Fruit fly (Drosophila melanogaster) whole organism, embryonic: ENCODE data around the gene CSN1b.

Experiments
- Asciz ChIP-seq: fragments of 200-800 bp; sonication (Bioruptor generic); optimal IDR thresholded peaks from 2 replicates; lab custom pipeline; 2017; ENCODE audit warnings: missing biosample characterization, mild to moderate bottlenecking, missing genetic modification characterization, missing genetic modification reagents
- Blimp-1 ChIP-seq: fragments of 200-800 bp; sonication (Bioruptor generic); optimal IDR thresholded peaks from 3 replicates; lab custom pipeline; 2018; ENCODE audit warnings: missing biosample characterization, missing genetic modification characterization, mild to moderate bottlenecking, moderate library complexity, missing genetic modification reagents
- CG10267 ChIP-seq: fragments of 200-800 bp; sonication (Bioruptor generic); optimal IDR thresholded peaks from 2 replicates; lab custom pipeline; 2018; ENCODE audit warnings: missing biosample characterization, mild to moderate bottlenecking, missing genetic modification characterization, moderate library complexity
- CG10543 ChIP-seq: fragments of 200-800 bp; sonication (Bioruptor generic); optimal IDR thresholded peaks from 3 replicates; lab custom pipeline; 2017; ENCODE audit warnings: missing biosample characterization, mild to moderate bottlenecking, missing genetic modification characterization, moderate library complexity
- CG11695 ChIP-seq: fragments of 200-800 bp; sonication (Bioruptor generic); IDR thresholded peaks from 3 replicates; pipeline ENCODE4 v1.3.6; 2022; ENCODE audit warnings: missing biosample characterization, missing genetic modification characterization
- CG12299 ChIP-seq: fragments of 200-800 bp; sonication (Bioruptor generic); optimal IDR thresholded peaks from 2 replicates; lab custom pipeline; 2018; ENCODE audit warnings: missing biosample characterization, mild to moderate bottlenecking, missing genetic modification characterization
- CG1233 ChIP-seq: fragments of 200-800 bp; sonication (Bioruptor generic); optimal IDR thresholded peaks from 4 replicates; lab custom pipeline; 2018; ENCODE audit warnings: missing biosample characterization, mild to moderate bottlenecking, missing genetic modification characterization
- CG12744 ChIP-seq: fragments of 200-800 bp; sonication (Bioruptor generic); optimal IDR thresholded peaks from 2 replicates; lab custom pipeline; 2016; ENCODE audit warnings: missing biosample characterization, missing genetic modification characterization
- CG13424 ChIP-seq: fragments of 200-800 bp; sonication (Bioruptor generic); optimal IDR thresholded peaks from 2 replicates; lab custom pipeline; 2019; ENCODE audit warnings: missing biosample characterization, mild to moderate bottlenecking, missing genetic modification characterization, moderate library complexity
- CG15073 ChIP-seq: fragments of 200-800 bp; sonication (Bioruptor generic); optimal IDR thresholded peaks from 2 replicates; lab custom pipeline; 2016; ENCODE audit warnings: missing biosample characterization, missing genetic modification characterization
- CG15479 ChIP-seq: fragments of 200-800 bp; sonication (Bioruptor generic); optimal IDR thresholded peaks from 3 replicates; lab custom pipeline; 2019; ENCODE audit warnings: missing biosample characterization, mild to moderate bottlenecking, missing genetic modification characterization, moderate library complexity
- CG15514 ChIP-seq: fragments of 200-800 bp; sonication (Bioruptor generic); optimal IDR thresholded peaks from 3 replicates; lab custom pipeline; 2017; ENCODE audit warnings: missing biosample characterization, missing genetic modification characterization, mild to moderate bottlenecking, moderate library complexity, missing genetic modification reagents
- CG17186 ChIP-seq: fragments of 200-800 bp; sonication (Bioruptor generic); optimal IDR thresholded peaks from 3 replicates; lab custom pipeline; 2017; ENCODE audit warnings: missing biosample characterization, missing genetic modification reagents, missing genetic modification characterization
- CG32532 ChIP-seq: fragments of 200-800 bp; sonication (Bioruptor generic); IDR thresholded peaks from 2 replicates; pipeline ENCODE4 v1.3.6; 2022; ENCODE audit warnings: missing biosample characterization, missing genetic modification characterization
- CG6791 ChIP-seq: fragments of 200-800 bp; sonication (Bioruptor generic); IDR thresholded peaks from 3 replicates; pipeline ENCODE4 v1.3.6; 2022; ENCODE audit warnings: missing biosample characterization, missing genetic modification characterization; ENCODE audit not compliant: partially characterized antibody
- CG8478 ChIP-seq: fragments of >200 bp; optimal IDR thresholded peaks from 2 replicates; lab custom pipeline; 2018
- CG9215 ChIP-seq: fragments of 200-800 bp; sonication (Bioruptor generic); IDR thresholded peaks from 2 replicates; pipeline ENCODE4 v1.3.6; 2022; ENCODE audit warnings: missing biosample characterization, missing genetic modification characterization
- Camta ChIP-seq: fragments of 200-800 bp; sonication (Bioruptor generic); optimal IDR thresholded peaks from 2 replicates; lab custom pipeline; 2016; ENCODE audit warnings: missing biosample characterization, missing genetic modification characterization
- Doc3 ChIP-seq: fragments of 200-800 bp; sonication (Bioruptor generic); IDR thresholded peaks from 3 replicates; pipeline ENCODE4 v1.3.6; 2022; ENCODE audit warnings: missing biosample characterization, missing genetic modification characterization; ENCODE audit not compliant: partially characterized antibody
- Drgx ChIP-seq: fragments of 200-800 bp; sonication (Bioruptor generic); IDR thresholded peaks from 2 replicates; pipeline ENCODE4 v1.3.6; 2022; ENCODE audit warnings: missing biosample characterization, missing genetic modification characterization
- E2f1 ChIP-seq: fragments of 200-800 bp; sonication (Bioruptor generic); IDR thresholded peaks from 2 replicates; pipeline ENCODE4 v1.3.6; 2022; ENCODE audit warnings: missing biosample characterization, missing genetic modification characterization
- Fer1 ChIP-seq: fragments of 200-800 bp; sonication (Bioruptor generic); optimal IDR thresholded peaks from 2 replicates; lab custom pipeline; 2017; ENCODE audit warnings: missing biosample characterization, mild to moderate bottlenecking, missing genetic modification characterization
- HLH54F ChIP-seq: fragments of 200-800 bp; sonication (Bioruptor generic); optimal IDR thresholded peaks from 3 replicates; lab custom pipeline; 2016; ENCODE audit warnings: missing biosample characterization, missing genetic modification characterization
- HLHmδ ChIP-seq: fragments of 200-800 bp; sonication (Bioruptor generic); optimal IDR thresholded peaks from 2 replicates; lab custom pipeline; 2018; ENCODE audit warnings: missing biosample characterization, mild to moderate bottlenecking, missing genetic modification characterization, moderate library complexity
- Hey ChIP-seq: fragments of 200-800 bp; sonication (Bioruptor generic); optimal IDR thresholded peaks from 3 replicates; lab custom pipeline; 2018; ENCODE audit warnings: missing biosample characterization, mild to moderate bottlenecking, missing genetic modification characterization
- Hr3 ChIP-seq: fragments of 200-800 bp; sonication (Bioruptor generic); optimal IDR thresholded peaks from 3 replicates; lab custom pipeline; 2016; ENCODE audit warnings: missing biosample characterization, missing genetic modification characterization
- Myb ChIP-seq: fragments of 200-800 bp; sonication (Bioruptor generic); optimal IDR thresholded peaks from 2 replicates; lab custom pipeline; 2016; ENCODE audit warnings: missing biosample characterization, missing genetic modification characterization
- Nf-YB ChIP-seq: fragments of 200-800 bp; sonication (Bioruptor generic); optimal IDR thresholded peaks from 3 replicates; lab custom pipeline; 2019; ENCODE audit warnings: missing biosample characterization, mild to moderate bottlenecking, missing genetic modification characterization, moderate library complexity
- Poxn ChIP-seq: fragments of 200-800 bp; sonication (Bioruptor generic); IDR thresholded peaks from 2 replicates; pipeline ENCODE4 v1.3.6; 2022; ENCODE audit warnings: missing biosample characterization, missing genetic modification characterization
- Rx ChIP-seq: fragments of 200-800 bp; sonication (Bioruptor generic); IDR thresholded peaks from 2 replicates; pipeline ENCODE4 v1.3.6; 2022; ENCODE audit warnings: missing biosample characterization, missing genetic modification characterization
- Scr ChIP-seq: fragments of 200-800 bp; sonication (Bioruptor generic); IDR thresholded peaks from 2 replicates; pipeline ENCODE4 v1.3.6; 2022; ENCODE audit warnings: missing biosample characterization, missing genetic modification characterization; ENCODE audit not compliant: partially characterized antibody
- Six4 ChIP-seq: fragments of 200-800 bp; sonication (Bioruptor generic); optimal IDR thresholded peaks from 2 replicates; lab custom pipeline; 2016; ENCODE audit warnings: missing biosample characterization, missing genetic modification characterization
- Xbp1 ChIP-seq: fragments of 200-800 bp; sonication (Bioruptor generic); optimal IDR thresholded peaks from 3 replicates; lab custom pipeline; 2016; ENCODE audit warnings: missing biosample characterization, mild to moderate bottlenecking, missing genetic modification characterization
- YL-1 ChIP-seq: fragments of 200-800 bp; sonication (Bioruptor generic); optimal IDR thresholded peaks from 3 replicates; lab custom pipeline; 2017; ENCODE audit warnings: missing biosample characterization, mild to moderate bottlenecking, missing genetic modification characterization
- bbx ChIP-seq: fragments of 200-800 bp; sonication (Bioruptor generic); IDR thresholded peaks from 2 replicates; pipeline ENCODE4 v1.3.6; 2022; ENCODE audit warnings: missing biosample characterization, missing genetic modification characterization; ENCODE audit not compliant: partially characterized antibody
- bowl ChIP-seq: fragments of 200-800 bp; sonication (Bioruptor generic); IDR thresholded peaks from 2 replicates; pipeline ENCODE4 v1.3.6; 2022; ENCODE audit warnings: missing biosample characterization, missing genetic modification characterization
- da ChIP-seq: fragments of 200-800 bp; sonication (Bioruptor generic); optimal IDR thresholded peaks from 2 replicates; lab custom pipeline; 2016; ENCODE audit warnings: missing biosample characterization, missing genetic modification characterization
- dati ChIP-seq: fragments of 200-800 bp; sonication (Bioruptor generic); IDR thresholded peaks from 2 replicates; pipeline ENCODE4 v1.3.6; 2022; ENCODE audit warnings: missing biosample characterization, missing genetic modification characterization
- ems ChIP-seq: fragments of 200-800 bp; sonication (Bioruptor generic); optimal IDR thresholded peaks from 3 replicates; lab custom pipeline; 2016; ENCODE audit warnings: missing biosample characterization, missing genetic modification characterization
- fd102C ChIP-seq: fragments of 200-800 bp; sonication (Bioruptor generic); optimal IDR thresholded peaks from 2 replicates; lab custom pipeline; 2018; ENCODE audit warnings: missing biosample characterization, mild to moderate bottlenecking, missing genetic modification characterization, moderate library complexity
- grn ChIP-seq: fragments of 200-800 bp; sonication (Bioruptor generic); optimal IDR thresholded peaks from 3 replicates; lab custom pipeline; 2017; ENCODE audit warnings: missing biosample characterization, missing genetic modification characterization
- jing ChIP-seq: fragments of 200-800 bp; sonication (Bioruptor generic); optimal IDR thresholded peaks from 2 replicates; lab custom pipeline; 2018; ENCODE audit warnings: missing biosample characterization, mild to moderate bottlenecking, missing genetic modification characterization
- kay ChIP-seq: fragments of 200-800 bp; sonication (Bioruptor generic); optimal IDR thresholded peaks from 2 replicates; lab custom pipeline; 2016; ENCODE audit warnings: missing biosample characterization, missing genetic modification characterization
- onecut ChIP-seq: fragments of 200-800 bp; sonication (Bioruptor generic); IDR thresholded peaks from 2 replicates; pipeline ENCODE4 v1.3.6; 2022; ENCODE audit warnings: missing biosample characterization, missing genetic modification characterization
- pb ChIP-seq: fragments of 200-800 bp; sonication (Bioruptor generic); optimal IDR thresholded peaks from 3 replicates; lab custom pipeline; 2016; ENCODE audit warnings: missing biosample characterization, missing genetic modification characterization
- pho ChIP-seq: fragments of 200-800 bp; sonication (Bioruptor generic); optimal IDR thresholded peaks from 2 replicates; lab custom pipeline; 2016; ENCODE audit warnings: missing biosample characterization, missing genetic modification characterization
- ranshi ChIP-seq: fragments of 200-800 bp; sonication (Bioruptor generic); IDR thresholded peaks from 2 replicates; pipeline ENCODE4 v1.3.6; 2022; ENCODE audit warnings: missing biosample characterization, missing genetic modification characterization
- salm ChIP-seq: fragments of 200-800 bp; sonication (Bioruptor generic); optimal IDR thresholded peaks from 2 replicates; lab custom pipeline; 2018; ENCODE audit warnings: missing biosample characterization, mild to moderate bottlenecking, missing genetic modification characterization
- seq ChIP-seq: fragments of 200-800 bp; sonication (Bioruptor generic); IDR thresholded peaks from 2 replicates; pipeline ENCODE4 v1.3.6; 2022; ENCODE audit warnings: missing biosample characterization, missing genetic modification characterization
- unpg ChIP-seq: fragments of 200-800 bp; sonication (Bioruptor generic); optimal IDR thresholded peaks from 3 replicates; lab custom pipeline; 2018; ENCODE audit warnings: missing biosample characterization, mild to moderate bottlenecking, missing genetic modification characterization, moderate library complexity

Gene CSN1b

dm6 chr3L:18904772-18905601, at the start of gene CSN1b, which contains the start of gene Prp6 (continued):
- TF ChIP-seq salm (tag; lab: Kevin White, UChicago) (no peak), pho (GFP tag; lab: Kevin White, UChicago) (no peak), HLHmδ (GFP tag; lab: Kevin White, UChicago) (no peak), ranshi (no peak), bbx (GFP tag; lab: Robert Waterston, UW) (peak; percentile 51), kay (GFP tag; lab: Kevin White, UChicago) (no peak), YL-1 (GFP tag; lab: Kevin White, UChicago) (no peak), unpg (GFP tag; lab: Kevin White, UChicago) (no peak), E2f1 (GFP tag; lab: Robert Waterston, UW) (no peak), da (no peak), CG8478 (lab: Kevin White, UChicago) (no peak), Fer1 (no peak), CG9215 (GFP tag; lab: Robert Waterston, UW) (no peak), Doc3 (GFP tag; lab: Robert Waterston, UW) (peak; percentile 52; the same call in 2 of the 3 replicates), Drgx (no peak), onecut (no peak), Blimp-1 (no peak), Myb (no peak), CG15073 (no peak), CG11695 (no peak), HLH54F (GFP tag; lab: Kevin White, UChicago) (no peak), Xbp1 (GFP tag; lab: Kevin White, UChicago) (peak; percentile 21), seq (GFP tag; lab: Robert Waterston, UW) (no peak), CG17186 (no peak), CG15479 (GFP tag; lab: Kevin White, UChicago) (no peak), CG12299 (tag; lab: Kevin White, UChicago) (no peak), CG6791 (GFP tag; lab: Robert Waterston, UW) (peak; percentile 57), Asciz (no peak), CG10267 (tag; lab: Kevin White, UChicago) (peak; percentile 27), CG10543 (GFP tag; lab: Kevin White, UChicago) (no peak), CG32532 (GFP tag; lab: Robert Waterston, UW) (no peak), dati (no peak), bowl (no peak), Poxn (GFP tag; lab: Robert Waterston, UW) (no peak), CG15514 (GFP tag; lab: Kevin White, UChicago) (no peak), ems (GFP tag; lab: Kevin White, UChicago) (no peak), pb (no peak), Hey (tag; lab: Kevin White, UChicago) (no peak), Nf-YB (no peak), fd102C (GFP tag; lab: Kevin White, UChicago) (no peak), CG13424 (tag; lab: Kevin White, UChicago) (no peak), grn (GFP tag; lab: Kevin White, UChicago) (no peak), Scr (peak; percentile 70), CG1233 (GFP tag; lab: Kevin White, UChicago) (no peak), Six4 (GFP tag; lab: Kevin White, UChicago) (no peak), CG12744 (GFP tag; lab: Kevin White, UChicago) (no peak), Rx (GFP tag; lab: Robert Waterston, UW) (no peak), jing (GFP tag; lab: Kevin White, UChicago) (no peak), Camta (GFP tag; lab: Kevin White, UChicago) (no peak), Hr3 (peak; percentile 15)
